Fruit fly (Drosophila melanogaster): ENCODE results near the gene Eig71Ek.

Eig71Ek gene

dm6 chr3L:15683345-15683922, 22.4 kb downstream of the Eig71Ek start, which contains the start of the genes CG7579 and Pgant8:
Gene CG7579, minus strand, starts transcription at chr3L:15683445.
Gene Pgant8, plus strand, starts transcription at chr3L:15683872.
- TF ChIP-seq insv (optimal IDR thresholded peaks at IDR 0.05) (no peak), h (optimal IDR thresholded peaks at IDR 0.05) (no peak), Sin3A (optimal IDR thresholded peaks at IDR 0.05) (no peak), ttk (optimal IDR thresholded peaks at IDR 0.05) (no peak), Myc (optimal IDR thresholded peaks at IDR 0.05) (no peak), psq (optimal IDR thresholded peaks at IDR 0.05) (no peak)

- TF ChIP-seq Myc (optimal IDR thresholded peaks at IDR 0.05) (no peak), h (optimal IDR thresholded peaks at IDR 0.05) (no peak), insv (optimal IDR thresholded peaks at IDR 0.05) (no peak), Sin3A (optimal IDR thresholded peaks at IDR 0.05) (no peak), ttk (optimal IDR thresholded peaks at IDR 0.05) (no peak)
Observed at dm6 chr3L:15684017-15684416, 23.0 kb downstream of the Eig71Ek start.

- TF ChIP-seq Sin3A (optimal IDR thresholded peaks at IDR 0.05), result no peak
- no peak for TF ChIP-seq h (optimal IDR thresholded peaks at IDR 0.05)
- no peak for TF ChIP-seq insv (optimal IDR thresholded peaks at IDR 0.05)
- no peak for TF ChIP-seq Myc (optimal IDR thresholded peaks at IDR 0.05)
- TF ChIP-seq psq (optimal IDR thresholded peaks at IDR 0.05), result no peak
- no peak for TF ChIP-seq ttk (optimal IDR thresholded peaks at IDR 0.05)
Observed at dm6 chr3L:15687802-15688201, 26.8 kb downstream of the Eig71Ek start, which contains the start of gene CG34452. Gene CG34452, minus strand, starts transcription at chr3L:15687902.

dm6 chr3L:15689518-15689917, 28.5 kb downstream of the Eig71Ek start:
- TF ChIP-seq ttk (optimal IDR thresholded peaks at IDR 0.05) (no peak), Myc (optimal IDR thresholded peaks at IDR 0.05) (no peak), Sin3A (optimal IDR thresholded peaks at IDR 0.05) (no peak), insv (optimal IDR thresholded peaks at IDR 0.05) (no peak), psq (optimal IDR thresholded peaks at IDR 0.05) (no peak), h (optimal IDR thresholded peaks at IDR 0.05) (no peak)

- TF ChIP-seq psq (optimal IDR thresholded peaks at IDR 0.05) (no peak), Myc (optimal IDR thresholded peaks at IDR 0.05) (no peak), Sin3A (optimal IDR thresholded peaks at IDR 0.05) (no peak), ttk (optimal IDR thresholded peaks at IDR 0.05) (no peak), insv (optimal IDR thresholded peaks at IDR 0.05) (no peak), h (optimal IDR thresholded peaks at IDR 0.05) (no peak)
Observed at dm6 chr3L:15690711-15691591, 29.9 kb downstream of the Eig71Ek start.

dm6 chr3L:15691968-15692367, 30.9 kb downstream of the Eig71Ek start, which contains the start of gene CG34451:
Gene CG34451, minus strand, starts transcription at chr3L:15692068.
- TF ChIP-seq psq (optimal IDR thresholded peaks at IDR 0.05), result no peak
- no peak for TF ChIP-seq ttk (optimal IDR thresholded peaks at IDR 0.05)
- TF ChIP-seq Myc (optimal IDR thresholded peaks at IDR 0.05), result no peak
- no peak for TF ChIP-seq h (optimal IDR thresholded peaks at IDR 0.05)
- TF ChIP-seq Sin3A (optimal IDR thresholded peaks at IDR 0.05), result no peak
- TF ChIP-seq insv (optimal IDR thresholded peaks at IDR 0.05), result no peak

dm6 chr3L:15692388-15692787, 31.3 kb downstream of the Eig71Ek start:
- no peak for TF ChIP-seq ttk (optimal IDR thresholded peaks at IDR 0.05)
- TF ChIP-seq psq (optimal IDR thresholded peaks at IDR 0.05), result no peak
- no peak for TF ChIP-seq Sin3A (optimal IDR thresholded peaks at IDR 0.05)
- TF ChIP-seq insv (optimal IDR thresholded peaks at IDR 0.05), result no peak
- TF ChIP-seq Myc (optimal IDR thresholded peaks at IDR 0.05), result no peak

- no peak for TF ChIP-seq Sin3A (optimal IDR thresholded peaks at IDR 0.05)
- no peak for TF ChIP-seq psq (optimal IDR thresholded peaks at IDR 0.05)
- no peak for TF ChIP-seq insv (optimal IDR thresholded peaks at IDR 0.05)
- TF ChIP-seq ttk (optimal IDR thresholded peaks at IDR 0.05), result no peak
- TF ChIP-seq Myc (optimal IDR thresholded peaks at IDR 0.05), result no peak
- TF ChIP-seq h (optimal IDR thresholded peaks at IDR 0.05), result no peak
Observed at dm6 chr3L:15692794-15693532, 31.9 kb downstream of the Eig71Ek start.

- TF ChIP-seq ttk (optimal IDR thresholded peaks at IDR 0.05) (no peak), h (optimal IDR thresholded peaks at IDR 0.05) (no peak), Myc (optimal IDR thresholded peaks at IDR 0.05) (no peak), Sin3A (optimal IDR thresholded peaks at IDR 0.05) (no peak), insv (optimal IDR thresholded peaks at IDR 0.05) (no peak), psq (optimal IDR thresholded peaks at IDR 0.05) (no peak)
Observed at dm6 chr3L:15694406-15694805, 33.4 kb downstream of the Eig71Ek start.

- TF ChIP-seq ttk (optimal IDR thresholded peaks at IDR 0.05) (no peak), Myc (optimal IDR thresholded peaks at IDR 0.05) (no peak), h (optimal IDR thresholded peaks at IDR 0.05) (no peak), psq (optimal IDR thresholded peaks at IDR 0.05) (no peak), Sin3A (optimal IDR thresholded peaks at IDR 0.05) (no peak), insv (optimal IDR thresholded peaks at IDR 0.05) (no peak)
Observed at dm6 chr3L:15695195-15695594, 34.1 kb downstream of the Eig71Ek start.

dm6 chr3L:15697916-15698315, 36.9 kb downstream of the Eig71Ek start:
- TF ChIP-seq Sin3A (optimal IDR thresholded peaks at IDR 0.05), result no peak
- no peak for TF ChIP-seq insv (optimal IDR thresholded peaks at IDR 0.05)
- no peak for TF ChIP-seq psq (optimal IDR thresholded peaks at IDR 0.05)
- TF ChIP-seq ttk (optimal IDR thresholded peaks at IDR 0.05), result no peak
- no peak for TF ChIP-seq Myc (optimal IDR thresholded peaks at IDR 0.05)
- TF ChIP-seq h (optimal IDR thresholded peaks at IDR 0.05), result no peak
